Fruit fly (Drosophila melanogaster): ENCODE measurements around the gene CG33290.

Gene CG33290

DNA sequence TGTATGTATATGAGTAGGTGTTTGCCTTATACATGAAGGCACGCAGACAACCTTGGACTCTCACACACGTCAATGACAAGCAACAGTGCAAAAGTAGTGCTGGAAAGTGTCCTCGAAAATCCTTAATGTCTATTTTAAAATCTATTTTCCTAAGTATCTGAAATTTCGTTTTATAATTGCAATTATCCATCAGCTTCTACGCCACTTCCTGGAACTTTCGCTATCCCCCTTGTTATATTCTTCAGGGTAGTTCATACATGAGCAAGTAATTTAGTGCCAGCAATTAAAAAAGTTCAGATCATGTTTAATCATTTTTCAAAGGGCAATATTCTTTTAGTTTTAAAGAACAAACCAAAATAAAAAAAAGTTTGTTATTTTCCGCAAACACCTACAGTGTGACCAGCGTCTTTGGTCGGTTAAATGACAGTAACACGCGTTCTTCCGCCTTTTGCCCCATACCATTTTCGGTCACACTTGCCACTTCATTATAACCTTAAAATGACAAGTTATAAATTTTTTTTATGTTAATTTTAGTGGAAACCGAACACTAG lies 25.4 kb upstream of the CG33290 start (continued):
- no peak for TF ChIP-seq mld (GFP tag; IDR thresholded peaks at IDR 0.05; ENCODE audit: partially characterized antibody)
- peak; percentile 68 for TF ChIP-seq Sin3A (optimal IDR thresholded peaks at IDR 0.05)
- TF ChIP-seq Ssrp (tag; optimal IDR thresholded peaks at IDR 0.05) = no peak
- no peak for TF ChIP-seq z (GFP tag; IDR thresholded peaks at IDR 0.05)
- no peak for TF ChIP-seq lmd (GFP tag; IDR thresholded peaks at IDR 0.05)
- TF ChIP-seq CG6272 (GFP tag; IDR thresholded peaks at IDR 0.05) = no peak
- no peak for TF ChIP-seq gsb (GFP tag; IDR thresholded peaks at IDR 0.05)
- TF ChIP-seq CG10543 (GFP tag; optimal IDR thresholded peaks at IDR 0.05) = no peak
- TF ChIP-seq Trl (optimal IDR thresholded peaks at IDR 0.05) = no peak
- TF ChIP-seq Trl (GFP tag; optimal IDR thresholded peaks at IDR 0.05) = no peak
- no peak for TF ChIP-seq CG12236 (GFP tag; optimal IDR thresholded peaks at IDR 0.05)
- TF ChIP-seq twi (tag; optimal IDR thresholded peaks at IDR 0.05) = no peak
- TF ChIP-seq unpg (GFP tag; optimal IDR thresholded peaks at IDR 0.05) = peak; percentile 5
- TF ChIP-seq CG8924 (tag; optimal IDR thresholded peaks at IDR 0.05) = peak; percentile 59
- TF ChIP-seq CG3838 (GFP tag; optimal IDR thresholded peaks at IDR 0.05) = no peak
- no peak for TF ChIP-seq tgo (GFP tag; IDR thresholded peaks at IDR 0.05)
- TF ChIP-seq Lpt (GFP tag; optimal IDR thresholded peaks at IDR 0.05) = no peak
- no peak for TF ChIP-seq kni (GFP tag; optimal IDR thresholded peaks at IDR 0.05)
- no peak for TF ChIP-seq wor (GFP tag; IDR thresholded peaks at IDR 0.05)
- no peak for TF ChIP-seq slbo (GFP tag; IDR thresholded peaks at IDR 0.05)
- TF ChIP-seq CG11696 (GFP tag; IDR thresholded peaks at IDR 0.05) = no peak
- no peak for TF ChIP-seq HHEX (GFP tag; optimal IDR thresholded peaks at IDR 0.05)
- TF ChIP-seq ac (GFP tag; optimal IDR thresholded peaks at IDR 0.05) = no peak
- TF ChIP-seq exex (tag; optimal IDR thresholded peaks at IDR 0.05) = no peak
- TF ChIP-seq stwl (tag; optimal IDR thresholded peaks at IDR 0.05) = peak; percentile 72
- no peak for TF ChIP-seq Bgb (GFP tag; IDR thresholded peaks at IDR 0.05; ENCODE audit: partially characterized antibody)
- TF ChIP-seq HmgD (GFP tag; optimal IDR thresholded peaks at IDR 0.05) = peak; percentile 11
- TF ChIP-seq vfl (GFP tag; optimal IDR thresholded peaks at IDR 0.05) = peak; percentile 37
- peak; percentile 57 for TF ChIP-seq nmo (GFP tag; optimal IDR thresholded peaks at IDR 0.05)
- no peak for TF ChIP-seq Sox102F (GFP tag; optimal IDR thresholded peaks at IDR 0.05)
- no peak for TF ChIP-seq Mes4 (GFP tag; optimal IDR thresholded peaks at IDR 0.05)
- peak; percentile 38 for TF ChIP-seq lilli (GFP tag; optimal IDR thresholded peaks at IDR 0.05)
- no peak for TF ChIP-seq Max (GFP tag; optimal IDR thresholded peaks at IDR 0.05)
- TF ChIP-seq CG30403 (GFP tag; optimal IDR thresholded peaks at IDR 0.05) = peak; percentile 38
- TF ChIP-seq Doc3 (GFP tag; IDR thresholded peaks at IDR 0.05; ENCODE audit: partially characterized antibody) = no peak
- TF ChIP-seq hbn (GFP tag; IDR thresholded peaks at IDR 0.05; ENCODE audit: partially characterized antibody) = no peak
- no peak for TF ChIP-seq bab2 (GFP tag; optimal IDR thresholded peaks at IDR 0.05)
- TF ChIP-seq ssp (GFP tag; IDR thresholded peaks at IDR 0.05) = no peak
- TF ChIP-seq CG43689 (GFP tag; IDR thresholded peaks at IDR 0.05) = no peak
- TF ChIP-seq CG9609 (GFP tag; optimal IDR thresholded peaks at IDR 0.05) = peak; percentile 14
- peak; percentile 26 for TF ChIP-seq zen (tag; optimal IDR thresholded peaks at IDR 0.05)
- no peak for TF ChIP-seq CG1647 (GFP tag; optimal IDR thresholded peaks at IDR 0.05)
- TF ChIP-seq ewg (GFP tag; optimal IDR thresholded peaks at IDR 0.05) = no peak
- no peak for TF ChIP-seq Dll (GFP tag; IDR thresholded peaks at IDR 0.05; ENCODE audit: partially characterized antibody)
- no peak for TF ChIP-seq CG4404 (GFP tag; IDR thresholded peaks at IDR 0.05)
- TF ChIP-seq CG9215 (GFP tag; IDR thresholded peaks at IDR 0.05) = no peak
- no peak for TF ChIP-seq CG11247 (GFP tag; IDR thresholded peaks at IDR 0.05)
- no peak for TF ChIP-seq wek (GFP tag; optimal IDR thresholded peaks at IDR 0.05)
- no peak for TF ChIP-seq Kr (GFP tag; optimal IDR thresholded peaks at IDR 0.05)
- TF ChIP-seq CG1024 (GFP tag; IDR thresholded peaks at IDR 0.05) = no peak
- no peak for TF ChIP-seq Oli (tag; optimal IDR thresholded peaks at IDR 0.05)
- TF ChIP-seq Nf-YB (GFP tag; optimal IDR thresholded peaks at IDR 0.05) = peak; percentile 7

Measured in whole organism, embryonic.